Worm (Caenorhabditis elegans) whole organism, L1 larva: ENCODE results near the gene lrx-1.

Experiments used
- C16A3.4 ChIP-seq: fragments of 150-350 bp; optimal IDR thresholded peaks from 2 replicates; lab custom pipeline; 2014; ENCODE audit warnings: missing biosample characterization, missing genetic modification characterization
- F16B12.6 ChIP-seq: fragments of 150-350 bp; optimal IDR thresholded peaks from 2 replicates; lab custom pipeline; 2014; ENCODE audit warnings: missing biosample characterization, missing genetic modification characterization
- Y116A8C.19 ChIP-seq: sonication (generic microtip); optimal IDR thresholded peaks from 2 replicates; lab custom pipeline; 2016; ENCODE audit warnings: missing compliant biosample characterization, missing genetic modification characterization, borderline replicate concordance
- alr-1 ChIP-seq: fragments of 200-800 bp; sonication (Bioruptor generic); optimal IDR thresholded peaks from 2 replicates; lab custom pipeline; 2018; ENCODE audit warnings: borderline replicate concordance, mild to moderate bottlenecking, missing genetic modification characterization, missing compliant biosample characterization
- aly-2 ChIP-seq: fragments of 150-350 bp; optimal IDR thresholded peaks from 2 replicates; lab custom pipeline; 2014; ENCODE audit warnings: missing biosample characterization, missing genetic modification characterization
- blmp-1 ChIP-seq: fragments of 150-350 bp; optimal IDR thresholded peaks from 2 replicates; lab custom pipeline; 2014; ENCODE audit warnings: missing biosample characterization, missing genetic modification characterization
- ceh-63 ChIP-seq: fragments of 200-800 bp; sonication (Bioruptor generic); optimal IDR thresholded peaks from 2 replicates; lab custom pipeline; 2018; ENCODE audit warnings: mild to moderate bottlenecking, missing genetic modification characterization, missing compliant biosample characterization
- ceh-82 ChIP-seq, 3 experiments: fragments of 150-350 bp in 1 of 3; sonication (generic microtip) in 2 of 3; optimal IDR thresholded peaks; 2 replicates each; lab custom pipeline; 2014 to 2017; ENCODE audit warnings: missing biosample characterization in 3 of 3, missing genetic modification characterization in 3 of 3
- ceh-90 ChIP-seq: sonication (generic microtip); optimal IDR thresholded peaks from 2 replicates; lab custom pipeline; 2016; ENCODE audit warnings: missing genetic modification characterization, missing compliant biosample characterization
- ces-1 ChIP-seq: fragments of 150-350 bp; optimal IDR thresholded peaks from 2 replicates; lab custom pipeline; 2014; ENCODE audit warnings: missing biosample characterization, missing genetic modification reagents, missing genetic modification characterization
- dpl-1 ChIP-seq, 3 experiments: fragments of 150-350 bp in 2 of 3; sonication (generic microtip) in 1 of 3; optimal IDR thresholded peaks; 2 replicates each; lab custom pipeline; 2014 to 2017; ENCODE audit warnings: missing biosample characterization in 3 of 3, missing genetic modification characterization in 3 of 3, missing genetic modification reagents in 3 of 3
- efl-1 ChIP-seq, 4 experiments: fragments of 150-350 bp; optimal IDR thresholded peaks in 3 of 4; peaks in 1 of 4; 1 replicate in 1 of 4; 2 replicates in 3 of 4; lab custom pipeline; 2014; ENCODE audit warnings: missing biosample characterization in 2 of 4, missing genetic modification characterization in 2 of 4, missing genetic modification reagents in 2 of 4
- efl-3 ChIP-seq: fragments of 200-800 bp; sonication (Bioruptor generic); optimal IDR thresholded peaks from 2 replicates; lab custom pipeline; 2018; ENCODE audit warnings: mild to moderate bottlenecking, missing genetic modification characterization, missing compliant biosample characterization
- egl-27 ChIP-seq, 2 experiments: fragments of 150-350 bp in 1 of 2; sonication (generic microtip); optimal IDR thresholded peaks; 3 replicates each; lab custom pipeline; 2017 to 2018; ENCODE audit warnings: missing biosample characterization in 2 of 2, missing genetic modification characterization in 2 of 2, missing genetic modification reagents in 2 of 2
- fkh-10 ChIP-seq: sonication (generic microtip); optimal IDR thresholded peaks from 2 replicates; lab custom pipeline; 2017; ENCODE audit warnings: missing biosample characterization, missing genetic modification reagents, missing genetic modification characterization
- fos-1 ChIP-seq: fragments of 150-350 bp; optimal IDR thresholded peaks from 2 replicates; lab custom pipeline; 2014; ENCODE audit warnings: missing biosample characterization, missing genetic modification characterization
- hlh-4 ChIP-seq: sonication (generic microtip); optimal IDR thresholded peaks from 2 replicates; lab custom pipeline; 2016; ENCODE audit warnings: mild to moderate bottlenecking, missing genetic modification characterization, missing compliant biosample characterization
- hpl-2 ChIP-seq: fragments of 150-350 bp; optimal IDR thresholded peaks from 2 replicates; lab custom pipeline; 2014; ENCODE audit warnings: missing biosample characterization, missing genetic modification reagents, missing genetic modification characterization
- jun-1 ChIP-seq: fragments of 150-350 bp; optimal IDR thresholded peaks from 2 replicates; lab custom pipeline; 2014; ENCODE audit warnings: missing biosample characterization, missing genetic modification reagents, missing genetic modification characterization
- lin-14 ChIP-seq: fragments of 200-800 bp; sonication (Bioruptor generic); optimal IDR thresholded peaks from 2 replicates; lab custom pipeline; 2018; ENCODE audit warnings: mild to moderate bottlenecking, missing genetic modification characterization, moderate library complexity, missing compliant biosample characterization
- lin-35 ChIP-seq, 2 experiments: fragments of 150-350 bp; optimal IDR thresholded peaks; 2 replicates each; lab custom pipeline; 2014; ENCODE audit warnings: missing biosample characterization in 2 of 2, missing genetic modification characterization in 2 of 2, missing genetic modification reagents in 2 of 2
- lin-39 ChIP-seq: fragments of 150-350 bp; optimal IDR thresholded peaks from 2 replicates; lab custom pipeline; 2014; ENCODE audit warnings: missing biosample characterization, missing genetic modification reagents, missing genetic modification characterization
- mdl-1 ChIP-seq, 2 experiments: fragments of 150-350 bp; optimal IDR thresholded peaks; 2 replicates each; lab custom pipeline; 2014 to 2017; ENCODE audit warnings: missing biosample characterization in 2 of 2, missing genetic modification characterization in 2 of 2, inconsistent platforms in 1 of 2
- mef-2 ChIP-seq: fragments of 150-350 bp; optimal IDR thresholded peaks from 2 replicates; lab custom pipeline; 2014; ENCODE audit warnings: missing biosample characterization, missing genetic modification characterization
- mep-1 ChIP-seq: fragments of 150-350 bp; optimal IDR thresholded peaks from 2 replicates; lab custom pipeline; 2014; ENCODE audit warnings: missing biosample characterization, missing genetic modification characterization
- nhr-11 ChIP-seq: fragments of 150-350 bp; optimal IDR thresholded peaks from 2 replicates; lab custom pipeline; 2014; ENCODE audit warnings: missing biosample characterization, missing genetic modification characterization
- nhr-12 ChIP-seq: sonication (generic microtip); optimal IDR thresholded peaks from 2 replicates; lab custom pipeline; 2017; ENCODE audit warnings: missing biosample characterization, missing genetic modification characterization
- nhr-19 ChIP-seq: fragments of 200-800 bp; sonication (Bioruptor generic); conservative IDR thresholded peaks from 2 replicates; pipeline ENCODE4 v1.3.6; 2022; ENCODE audit warnings: missing genetic modification characterization, missing compliant biosample characterization
- nhr-20 ChIP-seq: sonication (generic microtip); optimal IDR thresholded peaks from 2 replicates; lab custom pipeline; 2016; ENCODE audit warnings: mild to moderate bottlenecking, missing genetic modification characterization, missing compliant biosample characterization
- nhr-237 ChIP-seq: fragments of 150-350 bp; optimal IDR thresholded peaks from 2 replicates; lab custom pipeline; 2014; ENCODE audit warnings: missing biosample characterization, missing genetic modification characterization
- nhr-28 ChIP-seq: fragments of 150-350 bp; optimal IDR thresholded peaks from 2 replicates; lab custom pipeline; 2014; ENCODE audit warnings: missing biosample characterization, missing genetic modification characterization
- nhr-71 ChIP-seq: sonication (generic microtip); optimal IDR thresholded peaks from 2 replicates; lab custom pipeline; 2016; ENCODE audit warnings: mild to moderate bottlenecking, missing genetic modification characterization, moderate library complexity, missing compliant biosample characterization
- nhr-85 ChIP-seq: sonication (generic microtip); peaks from one replicate; lab custom pipeline; 2016; ENCODE audit warnings: missing genetic modification characterization, inconsistent platforms, missing compliant biosample characterization
- pag-3 ChIP-seq: sonication (generic microtip); optimal IDR thresholded peaks from 2 replicates; lab custom pipeline; 2017; ENCODE audit warnings: missing genetic modification characterization, mild to moderate bottlenecking, missing compliant biosample characterization, antibody characterized with exemption, borderline replicate concordance; ENCODE audit not compliant: insufficient read depth
- pqm-1 ChIP-seq: sonication (generic microtip); optimal IDR thresholded peaks from 3 replicates; lab custom pipeline; 2017; ENCODE audit warnings: missing biosample characterization, missing genetic modification characterization
- rnt-1 ChIP-seq: sonication (generic microtip); optimal IDR thresholded peaks from 2 replicates; lab custom pipeline; 2016; ENCODE audit warnings: mild to moderate bottlenecking, missing genetic modification characterization, moderate library complexity, missing compliant biosample characterization
- skn-1 ChIP-seq: fragments of 150-350 bp; optimal IDR thresholded peaks from 2 replicates; lab custom pipeline; 2014; ENCODE audit warnings: missing biosample characterization, missing genetic modification characterization
- sptf-1 ChIP-seq: fragments of 150-350 bp; optimal IDR thresholded peaks from 2 replicates; lab custom pipeline; 2014; ENCODE audit warnings: missing biosample characterization, missing genetic modification characterization
- unc-130 ChIP-seq: fragments of 150-350 bp; optimal IDR thresholded peaks from 2 replicates; lab custom pipeline; 2017; ENCODE audit warnings: missing biosample characterization, missing genetic modification characterization, inconsistent platforms
- unc-30 ChIP-seq: sonication (generic microtip); optimal IDR thresholded peaks from 2 replicates; lab custom pipeline; 2017; ENCODE audit warnings: missing biosample characterization, missing genetic modification characterization
- unc-86 ChIP-seq: sonication (generic microtip); optimal IDR thresholded peaks from 2 replicates; lab custom pipeline; 2016; ENCODE audit warnings: missing genetic modification characterization, missing compliant biosample characterization
- unc-98 ChIP-seq: fragments of 200-800 bp; sonication (Bioruptor generic); IDR thresholded peaks from 2 replicates; pipeline ENCODE4 v1.3.6; 2022; ENCODE audit warnings: missing genetic modification characterization, missing compliant biosample characterization
- vab-15 ChIP-seq: sonication (generic microtip); optimal IDR thresholded peaks from 2 replicates; lab custom pipeline; 2017; ENCODE audit warnings: missing genotype, mild to moderate bottlenecking, missing genetic modification characterization, missing compliant biosample characterization
- xbp-1 ChIP-seq: sonication (generic microtip); optimal IDR thresholded peaks from 2 replicates; lab custom pipeline; 2016; ENCODE audit warnings: missing genetic modification characterization, missing compliant biosample characterization
- zip-4 ChIP-seq: fragments of 200-800 bp; sonication (Bioruptor generic); optimal IDR thresholded peaks from 2 replicates; lab custom pipeline; 2018; ENCODE audit warnings: mild to moderate bottlenecking, missing genetic modification characterization, moderate library complexity, missing compliant biosample characterization
- ztf-11 ChIP-seq, 2 experiments: sonication (generic microtip); optimal IDR thresholded peaks; 2 replicates each; lab custom pipeline; 2016 to 2017; ENCODE audit warnings: missing genetic modification characterization in 2 of 2, missing biosample characterization in 1 of 2, missing compliant biosample characterization in 1 of 2

lrx-1 gene

DNA sequence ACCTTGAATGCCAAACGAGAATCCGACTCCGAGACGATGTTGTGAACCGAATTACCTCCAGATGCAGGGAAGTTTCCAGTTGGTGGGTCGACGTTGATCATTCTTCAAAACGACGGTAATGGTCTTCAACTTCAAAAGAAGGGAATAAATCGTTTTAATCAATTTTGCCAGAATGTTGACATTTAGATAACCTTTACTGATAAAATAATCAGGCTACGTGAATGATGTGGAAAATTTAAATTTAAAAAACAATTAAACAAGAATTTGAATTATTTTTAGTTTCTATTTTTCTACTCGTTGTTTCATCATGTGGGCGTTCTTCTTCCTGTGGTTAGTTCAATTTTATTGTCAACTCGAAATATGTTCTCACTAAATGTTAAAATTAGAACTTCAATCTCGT lies 11.4 kb downstream of the lrx-1 start, which contains the start of gene ssp-35:
ssp-35 (minus strand) TSS at position 101 of the 400 bp plus-strand sequence.
- no peak for TF ChIP-seq fos-1
- no peak for TF ChIP-seq efl-1 (optimal IDR thresholded peaks at IDR 0.05; lab: Kevin White, UChicago)
- TF ChIP-seq efl-1 (GFP tag; optimal IDR thresholded peaks at IDR 0.05 in 1 of 2; lab: Kevin White, UChicago), result peak in 1 of 2 experiments; percentile 48
- no peak for TF ChIP-seq ces-1 (GFP tag; lab: Kevin White, UChicago)
- no peak for TF ChIP-seq rnt-1
- TF ChIP-seq ceh-63, result no peak

- TF ChIP-seq egl-27 (tag; optimal IDR thresholded peaks at IDR 0.05; lab: Kevin White, UChicago) (no peak), mep-1 (tag; lab: Kevin White, UChicago) (peak; percentile 8), unc-130 (peak; percentile 14), rnt-1 (peak; percentile 51), efl-1 (optimal IDR thresholded peaks at IDR 0.05; lab: Kevin White, UChicago) (peak in 1 of 2 experiments; percentile 0), efl-1 (GFP tag; optimal IDR thresholded peaks at IDR 0.05 in 1 of 2; lab: Kevin White, UChicago) (no peak), efl-3 (GFP tag; lab: Kevin White, UChicago) (no peak), nhr-71 (peak; percentile 43), lin-14 (GFP tag; lab: Kevin White, UChicago) (peak; percentile 72)
Observed at ce11 chrV:12269272-12269767, 16.9 kb downstream of the lrx-1 start, which contains the start of gene twk-24. twk-24 (minus strand) TSS chrV:12269322.

ce11 chrV:12271495-12271894 lies 19.1 kb downstream of the lrx-1 start, which contains the start of the genes tsfm-1 and capg-2:
tsfm-1 (minus strand) TSS chrV:12271551.
capg-2 (plus strand) TSS chrV:12271873.
- TF ChIP-seq fkh-10 (GFP tag; lab: Kevin White, UChicago) (no peak), xbp-1 (tag; lab: Kevin White, UChicago) (no peak), mef-2 (tag; lab: Kevin White, UChicago) (no peak), aly-2 (tag; lab: Kevin White, UChicago) (no peak), hpl-2 (GFP tag; lab: Kevin White, UChicago) (no peak), nhr-11 (tag; lab: Kevin White, UChicago) (no peak), nhr-28 (tag; lab: Kevin White, UChicago) (no peak), vab-15 (tag; lab: Kevin White, UChicago) (no peak), efl-3 (GFP tag; lab: Kevin White, UChicago) (no peak), skn-1 (tag; lab: Kevin White, UChicago) (no peak), unc-86 (tag; lab: Kevin White, UChicago) (no peak), nhr-19 (GFP tag; lab: Robert Waterston, UW) (no peak), fos-1 (no peak), nhr-71 (no peak), nhr-20 (no peak), efl-1 (optimal IDR thresholded peaks at IDR 0.05; lab: Kevin White, UChicago) (peak; percentile 27 to 69), efl-1 (GFP tag; optimal IDR thresholded peaks at IDR 0.05 in 1 of 2; lab: Kevin White, UChicago) (peak; percentile 81 to 96), alr-1 (tag; lab: Kevin White, UChicago) (no peak), ces-1 (GFP tag; lab: Kevin White, UChicago) (no peak), ceh-63 (no peak), nhr-85 (tag; lab: Kevin White, UChicago) (peak; percentile 28), jun-1 (no peak), ceh-82 (tag; optimal IDR thresholded peaks at IDR 0.05; lab: Kevin White, UChicago) (peak in 1 of 3 experiments; percentile 1), Y116A8C.19 (tag; lab: Kevin White, UChicago) (no peak), dpl-1 (GFP tag; optimal IDR thresholded peaks at IDR 0.05; lab: Kevin White, UChicago) (peak; percentile 64 to 86 (median 70)), C16A3.4 (tag; lab: Kevin White, UChicago) (no peak), unc-98 (no peak), pqm-1 (tag; lab: Kevin White, UChicago) (no peak), lin-35 (GFP tag; optimal IDR thresholded peaks at IDR 0.05; lab: Kevin White, UChicago) (peak; percentile 58 to 84), lin-14 (GFP tag; lab: Kevin White, UChicago) (no peak), lin-39 (no peak), ztf-11 (tag; optimal IDR thresholded peaks at IDR 0.05; lab: Kevin White, UChicago) (no peak), rnt-1 (no peak), ceh-90 (tag; lab: Kevin White, UChicago) (no peak), hlh-4 (tag; lab: Kevin White, UChicago) (no peak), sptf-1 (tag; lab: Kevin White, UChicago) (no peak), nhr-12 (tag; lab: Kevin White, UChicago) (no peak), pag-3 (tag; lab: Kevin White, UChicago) (no peak), nhr-237 (tag; lab: Kevin White, UChicago) (no peak), unc-130 (no peak), zip-4 (no peak), blmp-1 (tag; lab: Kevin White, UChicago) (no peak), F16B12.6 (tag; lab: Kevin White, UChicago) (no peak), mdl-1 (tag; optimal IDR thresholded peaks at IDR 0.05; lab: Kevin White, UChicago) (no peak), unc-30 (tag; lab: Kevin White, UChicago) (no peak)
